Fruit fly (Drosophila melanogaster) S2 (cell line): Measurements from ENCODE around the gene hid.

Source experiments
- CG8478 ChIP-seq: fragments of >200 bp; optimal IDR thresholded peaks from 2 replicates; lab custom pipeline; 2018
- CTCF ChIP-seq, 2 experiments: fragments of >200 bp; optimal IDR thresholded peaks; 2 replicates each; lab custom pipeline; 2018

DNA sequence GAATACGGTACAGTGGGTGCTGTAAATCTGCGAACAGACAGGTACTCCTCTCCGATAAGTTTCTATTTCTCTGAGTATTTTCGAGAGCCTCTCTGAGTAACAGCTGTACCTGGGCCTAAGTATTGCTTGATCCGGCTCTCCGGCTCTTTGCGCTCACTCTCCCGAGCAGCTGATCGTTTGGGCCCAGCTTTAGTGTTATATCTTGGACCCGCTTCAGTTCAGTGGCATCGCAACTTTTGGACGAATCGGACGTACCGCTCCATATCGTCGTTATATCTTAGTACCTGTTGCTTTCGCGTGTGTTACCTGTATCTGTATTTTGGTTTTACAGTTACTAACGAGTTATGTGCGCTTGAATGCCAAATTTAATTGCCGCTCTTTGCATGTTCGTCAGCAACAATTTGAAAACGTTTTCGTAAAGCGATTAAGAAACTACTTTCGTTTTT, 46.2 kb downstream of the hid start, which contains the start of gene geko:
- TF ChIP-seq CTCF (optimal IDR thresholded peaks at IDR 0.05; lab: Kevin White, UChicago) (no peak), CG8478 (no peak)
